Worm (Caenorhabditis elegans) whole organism, L4 larva: Measurements from ENCODE around the gene K03H1.13.

Source experiments
- F10B5.3 ChIP-seq: sonication (generic microtip); optimal IDR thresholded peaks from 2 replicates; lab custom pipeline; 2016; ENCODE audit warnings: mild to moderate bottlenecking, missing genetic modification characterization, missing compliant biosample characterization
- T26A8.4 ChIP-seq: fragments of 200-800 bp; sonication (Bioruptor generic); IDR thresholded peaks from 2 replicates; pipeline ENCODE4 v1.3.6; 2022; ENCODE audit warnings: missing genetic modification characterization, missing compliant biosample characterization
- ceh-32 ChIP-seq: sonication (generic microtip); optimal IDR thresholded peaks from 2 replicates; lab custom pipeline; 2016; ENCODE audit warnings: mild to moderate bottlenecking, missing genetic modification characterization, missing compliant biosample characterization; ENCODE audit not compliant: poor library complexity
- cey-2 ChIP-seq: sonication (generic microtip); optimal IDR thresholded peaks from 3 replicates; lab custom pipeline; 2017; ENCODE audit warnings: missing genetic modification characterization, mild to moderate bottlenecking, missing compliant biosample characterization, antibody characterized with exemption, borderline replicate concordance; ENCODE audit not compliant: insufficient read depth
- daf-12 ChIP-seq: fragments of 150-350 bp; optimal IDR thresholded peaks from 2 replicates; lab custom pipeline; 2014; ENCODE audit warnings: missing biosample characterization, missing genetic modification reagents, missing genetic modification characterization
- daf-16 ChIP-seq, 3 experiments: sonication (generic microtip); optimal IDR thresholded peaks; 2 replicates each; lab custom pipeline; 2016 to 2017; ENCODE audit warnings: missing genetic modification characterization in 3 of 3, missing genetic modification reagents in 3 of 3, mild to moderate bottlenecking in 2 of 3, missing compliant biosample characterization in 2 of 3, missing biosample characterization in 1 of 3, moderate library complexity in 1 of 3
- dmd-6 ChIP-seq: fragments of 200-800 bp; sonication (Bioruptor generic); IDR thresholded peaks from 2 replicates; pipeline ENCODE4 v1.3.6; 2022; ENCODE audit warnings: missing genetic modification reagents, missing genetic modification characterization, missing compliant biosample characterization
- dpl-1 ChIP-seq: fragments of 150-350 bp; optimal IDR thresholded peaks from 2 replicates; lab custom pipeline; 2014; ENCODE audit warnings: missing biosample characterization, missing genetic modification reagents, missing genetic modification characterization
- dve-1 ChIP-seq: sonication (generic microtip); optimal IDR thresholded peaks from 2 replicates; lab custom pipeline; 2017; ENCODE audit warnings: antibody characterized with exemption, mild to moderate bottlenecking, missing genetic modification characterization, missing compliant biosample characterization; ENCODE audit not compliant: insufficient read depth
- fkh-10 ChIP-seq: fragments of 150-350 bp; optimal IDR thresholded peaks from 2 replicates; lab custom pipeline; 2014; ENCODE audit warnings: missing biosample characterization, missing genetic modification reagents, missing genetic modification characterization
- gei-8 ChIP-seq: fragments of 200-800 bp; sonication (Bioruptor generic); optimal IDR thresholded peaks from 2 replicates; lab custom pipeline; 2018; ENCODE audit warnings: mild to moderate bottlenecking, missing genetic modification characterization, missing compliant biosample characterization
- hlh-11 ChIP-seq: fragments of 200-800 bp; sonication (Bioruptor generic); optimal IDR thresholded peaks from 2 replicates; lab custom pipeline; 2018; ENCODE audit warnings: mild to moderate bottlenecking, missing genetic modification characterization, missing compliant biosample characterization
- hlh-30 ChIP-seq: sonication (generic microtip); optimal IDR thresholded peaks from 2 replicates; lab custom pipeline; 2017; ENCODE audit warnings: antibody characterized with exemption, mild to moderate bottlenecking, missing genetic modification characterization, missing compliant biosample characterization; ENCODE audit not compliant: insufficient read depth
- lin-15B ChIP-seq: fragments of 150-350 bp; sonication (generic microtip); optimal IDR thresholded peaks from 3 replicates; lab custom pipeline; 2014; ENCODE audit warnings: missing biosample characterization, missing genetic modification characterization
- lin-39 ChIP-seq: fragments of 150-350 bp; optimal IDR thresholded peaks from 2 replicates; lab custom pipeline; 2014; ENCODE audit warnings: missing biosample characterization, missing genetic modification reagents, missing genetic modification characterization
- lir-3 ChIP-seq: sonication (generic microtip); optimal IDR thresholded peaks from 2 replicates; lab custom pipeline; 2016; ENCODE audit warnings: mild to moderate bottlenecking, missing genetic modification characterization, missing compliant biosample characterization
- lsy-2 ChIP-seq, 2 experiments: fragments of 150-350 bp in 1 of 2; sonication (generic microtip) in 1 of 2; optimal IDR thresholded peaks; 2 replicates each; lab custom pipeline; 2014 to 2017; ENCODE audit warnings: missing biosample characterization in 2 of 2, missing genetic modification characterization in 2 of 2
- mdl-1 ChIP-seq, 2 experiments: fragments of 150-350 bp in 1 of 2; sonication (generic microtip) in 1 of 2; optimal IDR thresholded peaks; 2 replicates each; lab custom pipeline; 2014 to 2017; ENCODE audit warnings: missing biosample characterization in 2 of 2, missing genetic modification characterization in 2 of 2
- mes-2 ChIP-seq: sonication (generic microtip); optimal IDR thresholded peaks from 2 replicates; lab custom pipeline; 2016; ENCODE audit warnings: missing genotype, mild to moderate bottlenecking, missing genetic modification characterization, missing compliant biosample characterization; ENCODE audit not compliant: poor library complexity, severe bottlenecking
- mxl-3 ChIP-seq: fragments of 200-800 bp; sonication (Bioruptor generic); optimal IDR thresholded peaks from 2 replicates; lab custom pipeline; 2018; ENCODE audit warnings: mild to moderate bottlenecking, missing genetic modification characterization, missing compliant biosample characterization
- nhr-28 ChIP-seq: fragments of 150-350 bp; optimal IDR thresholded peaks from 2 replicates; lab custom pipeline; 2014; ENCODE audit warnings: missing biosample characterization, missing genetic modification characterization
- nhr-41 ChIP-seq: fragments of 200-800 bp; sonication (Bioruptor generic); IDR thresholded peaks from 2 replicates; pipeline ENCODE4 v1.3.6; 2022; ENCODE audit warnings: missing genetic modification reagents, missing genetic modification characterization, missing compliant biosample characterization
- nhr-77 ChIP-seq: fragments of 150-350 bp; optimal IDR thresholded peaks from 2 replicates; lab custom pipeline; 2014; ENCODE audit warnings: missing biosample characterization, missing genetic modification characterization
- pha-4 ChIP-seq, 2 experiments: fragments of 150-350 bp in 1 of 2; fragments of 200-800 bp in 1 of 2; sonication (Bioruptor generic) in 1 of 2; IDR thresholded peaks in 1 of 2; optimal IDR thresholded peaks in 1 of 2; 2 replicates each; pipeline versions ENCODE4 v1.3.6 to Lab custom; 2014 to 2022; ENCODE audit warnings: missing genetic modification characterization in 2 of 2, missing genetic modification reagents in 2 of 2, missing biosample characterization in 1 of 2, missing compliant biosample characterization in 1 of 2
- php-3 ChIP-seq: fragments of 200-800 bp; sonication (Bioruptor generic); IDR thresholded peaks from 2 replicates; pipeline ENCODE4 v1.3.6; 2022; ENCODE audit warnings: missing genetic modification reagents, missing genetic modification characterization, missing compliant biosample characterization
- pqm-1 ChIP-seq: sonication (generic microtip); optimal IDR thresholded peaks from 2 replicates; lab custom pipeline; 2017; ENCODE audit warnings: missing biosample characterization, missing genetic modification characterization
- unc-62 ChIP-seq, 3 experiments: fragments of 150-350 bp in 1 of 3; sonication (generic microtip); optimal IDR thresholded peaks in 2 of 3; peaks in 1 of 3; 1 replicate in 1 of 3; 2 replicates in 2 of 3; lab custom pipeline; 2014 to 2017; ENCODE audit warnings: missing biosample characterization in 3 of 3, missing genetic modification characterization in 3 of 3, missing genetic modification reagents in 3 of 3, missing genotype in 1 of 3
- zfp-3 ChIP-seq: fragments of 200-800 bp; sonication (Bioruptor generic); conservative IDR thresholded peaks from 2 replicates; pipeline ENCODE4 v1.3.6; 2022; ENCODE audit warnings: missing genetic modification reagents, missing genetic modification characterization, missing compliant biosample characterization
- ztf-11 ChIP-seq: fragments of 150-350 bp; optimal IDR thresholded peaks from 2 replicates; lab custom pipeline; 2014; ENCODE audit warnings: missing biosample characterization, missing genetic modification characterization

Gene K03H1.13

DNA sequence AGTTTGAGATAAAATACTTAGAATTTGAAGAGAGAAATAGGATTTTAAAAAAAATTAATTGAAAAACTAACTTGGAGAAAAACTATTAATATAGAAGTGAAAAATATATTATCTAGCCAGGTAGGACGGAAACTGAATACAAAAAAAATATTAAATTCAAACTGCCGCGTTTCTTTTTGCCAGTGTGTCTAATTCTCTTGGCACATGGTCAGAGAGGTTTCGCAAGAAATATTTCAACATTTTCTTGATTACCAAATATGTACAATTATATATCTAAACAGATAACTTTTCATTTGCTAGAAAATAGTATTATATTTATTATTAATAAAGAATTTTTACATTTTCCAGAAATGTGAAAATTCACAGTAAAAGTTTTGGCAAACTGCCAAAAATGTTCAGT lies 37.6 kb downstream of the K03H1.13 start:
- TF ChIP-seq mdl-1 (tag; optimal IDR thresholded peaks at IDR 0.05; lab: Kevin White, UChicago): no peak
- peak; percentile 55 for TF ChIP-seq dpl-1 (GFP tag; lab: Kevin White, UChicago)
- no peak for TF ChIP-seq daf-16 (GFP tag; optimal IDR thresholded peaks at IDR 0.05; lab: Kevin White, UChicago)
- TF ChIP-seq daf-16 (tag; optimal IDR thresholded peaks at IDR 0.05; lab: Kevin White, UChicago): peak; percentile 19
- TF ChIP-seq hlh-30 (tag; lab: Kevin White, UChicago): peak; percentile 39
- TF ChIP-seq ztf-11: no peak
- TF ChIP-seq lsy-2 (tag; optimal IDR thresholded peaks at IDR 0.05; lab: Kevin White, UChicago): peak in 1 of 2 experiments; percentile 6
- TF ChIP-seq ceh-32: no peak

DNA sequence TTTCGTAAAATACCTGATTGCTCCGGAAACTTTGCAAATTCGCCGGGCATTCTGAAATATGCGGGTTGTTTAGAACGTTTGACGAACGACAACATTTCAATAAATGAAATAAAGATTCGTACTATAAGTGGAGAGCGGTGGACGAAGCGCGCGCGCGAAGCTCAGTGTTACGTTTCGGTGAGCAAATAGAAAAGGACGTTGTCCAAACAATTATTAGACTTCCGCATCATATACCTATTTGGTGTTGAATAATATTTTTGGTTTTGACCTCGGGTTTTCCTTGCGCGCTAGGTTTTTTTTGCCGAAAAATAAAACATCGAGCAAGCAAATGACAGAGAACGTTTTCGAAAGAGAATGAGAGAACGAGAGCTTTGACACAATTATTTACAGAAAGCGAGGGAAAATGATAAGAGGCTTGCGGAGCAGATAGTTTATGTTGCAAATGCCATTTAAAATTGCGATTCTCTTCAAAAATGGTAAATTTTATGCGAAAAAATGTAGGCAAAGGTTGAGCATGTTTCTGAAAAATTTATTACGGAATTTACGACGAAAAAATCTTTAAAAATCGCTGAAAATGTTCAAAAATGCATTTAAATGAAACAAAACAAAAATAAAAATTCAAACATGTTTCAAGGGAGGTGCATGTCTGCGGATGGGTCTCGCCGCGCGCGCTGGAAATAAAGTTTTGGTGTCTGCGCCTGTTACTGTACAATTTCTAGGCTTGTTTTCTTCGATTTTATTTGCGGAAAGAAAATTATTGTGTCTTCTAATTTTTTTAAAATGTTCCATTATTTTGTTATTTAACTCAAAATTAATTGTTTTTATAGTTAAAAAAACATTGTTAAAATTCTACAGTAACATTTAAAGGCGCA lies 39.3 kb downstream of the K03H1.13 start, which contains the start of the genes cyld-1 and F40F12.9:
Gene cyld-1 (minus strand): TSS at position 51 of the 872 bp plus-strand sequence.
Gene F40F12.9 (plus strand): TSS at position 721 of the 872 bp plus-strand sequence.
- TF ChIP-seq hlh-11 (tag; lab: Kevin White, UChicago) (peak; percentile 9), daf-16 (GFP tag; optimal IDR thresholded peaks at IDR 0.05; lab: Kevin White, UChicago) (no peak), daf-16 (tag; optimal IDR thresholded peaks at IDR 0.05; lab: Kevin White, UChicago) (peak; percentile 51), dmd-6 (GFP tag; lab: Robert Waterston, UW) (peak; percentile 48; the same call in 1 of the 2 replicates), dve-1 (tag; lab: Kevin White, UChicago) (peak; percentile 1), pha-4 (GFP tag; IDR thresholded peaks at IDR 0.05; lab: Robert Waterston, UW) (no peak), pha-4 (tag; optimal IDR thresholded peaks at IDR 0.05; lab: Kevin White, UChicago) (peak; percentile 62), zfp-3 (GFP tag; lab: Robert Waterston, UW) (no peak), pqm-1 (tag; lab: Kevin White, UChicago) (peak; percentile 54), F10B5.3 (tag; lab: Kevin White, UChicago) (no peak), lin-39 (tag; lab: Kevin White, UChicago) (no peak), nhr-77 (tag; lab: Kevin White, UChicago) (peak; percentile 15)
- TF ChIP-seq, all 104 proteins: peak for 7

DNA sequence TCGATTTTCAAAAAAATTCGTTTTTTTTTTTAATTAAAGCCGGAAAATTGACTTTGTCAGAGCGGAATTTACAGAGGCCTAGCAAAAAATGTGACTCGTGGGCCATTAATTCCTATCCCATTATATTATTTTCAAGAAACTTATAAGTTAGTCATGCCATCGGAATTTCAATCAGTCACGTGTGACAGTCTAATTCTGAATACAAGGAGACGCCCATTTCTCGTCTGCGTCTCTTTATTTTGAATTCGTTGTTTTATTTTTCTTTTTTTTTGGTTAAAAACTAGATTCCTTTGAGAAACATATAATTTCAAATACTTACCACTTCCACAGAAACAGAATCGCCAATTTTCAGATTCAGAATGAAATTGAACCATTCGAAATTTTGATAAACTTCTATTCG lies 41.4 kb downstream of the K03H1.13 start:
- TF ChIP-seq fkh-10 (GFP tag; lab: Kevin White, UChicago): no peak
- TF ChIP-seq nhr-77 (tag; lab: Kevin White, UChicago): no peak
- no peak for TF ChIP-seq gei-8 (GFP tag; lab: Kevin White, UChicago)
- no peak for TF ChIP-seq nhr-41
- no peak for TF ChIP-seq cey-2 (tag; lab: Kevin White, UChicago)
- no peak for TF ChIP-seq unc-62 (GFP tag; optimal IDR thresholded peaks at IDR 0.05 in 1 of 2; lab: Kevin White, UChicago)
- no peak for TF ChIP-seq unc-62 (tag; optimal IDR thresholded peaks at IDR 0.05; lab: Kevin White, UChicago)
- peak; percentile 7 for TF ChIP-seq hlh-30 (tag; lab: Kevin White, UChicago)
- TF ChIP-seq php-3 (GFP tag; lab: Robert Waterston, UW): no peak
- peak; percentile 2 for TF ChIP-seq dve-1 (tag; lab: Kevin White, UChicago)
- no peak for TF ChIP-seq mxl-3 (GFP tag; lab: Kevin White, UChicago)
- no peak for TF ChIP-seq daf-12 (tag; lab: Kevin White, UChicago)
- TF ChIP-seq lir-3 (tag; lab: Kevin White, UChicago): no peak
- no peak for TF ChIP-seq zfp-3 (GFP tag; lab: Robert Waterston, UW)
- TF ChIP-seq lin-15B: no peak
- TF ChIP-seq T26A8.4 (GFP tag; lab: Robert Waterston, UW): no peak

DNA sequence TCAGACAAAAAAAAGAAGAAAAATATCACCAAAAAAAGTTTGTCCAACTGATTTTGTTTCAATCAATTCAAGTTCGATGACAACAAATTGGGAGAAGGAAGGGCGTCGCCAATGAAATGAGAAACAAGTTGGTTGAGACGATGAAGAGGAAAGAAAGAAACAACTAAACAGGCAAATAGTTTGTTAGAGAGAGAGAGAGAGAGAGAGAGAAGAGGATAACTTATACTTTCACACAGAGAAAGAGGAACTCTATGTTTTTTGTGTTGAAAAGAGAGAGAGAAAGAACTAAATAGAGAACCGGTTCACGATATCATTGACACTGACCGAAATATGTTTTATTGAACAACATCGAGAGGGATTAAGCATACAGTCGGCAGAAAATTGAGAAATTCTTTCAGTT lies 42.6 kb downstream of the K03H1.13 start:
- TF ChIP-seq unc-62 (GFP tag; optimal IDR thresholded peaks at IDR 0.05 in 1 of 2; lab: Kevin White, UChicago) (peak in 1 of 2 experiments; percentile 23), unc-62 (tag; optimal IDR thresholded peaks at IDR 0.05; lab: Kevin White, UChicago) (no peak), mes-2 (tag; lab: Kevin White, UChicago) (peak; percentile 22), F10B5.3 (tag; lab: Kevin White, UChicago) (no peak), nhr-28 (tag; lab: Kevin White, UChicago) (peak; percentile 37)
